Fruit fly (Drosophila melanogaster) whole organism, embryonic: Measurements from ENCODE around the gene CG7601.

Experiments used
- Adf1 ChIP-seq: fragments of 200-800 bp; sonication (Bioruptor generic); IDR thresholded peaks from 2 replicates; pipeline ENCODE4 v1.3.6; 2022; ENCODE audit warnings: missing biosample characterization, missing genetic modification characterization
- Asciz ChIP-seq: fragments of 200-800 bp; sonication (Bioruptor generic); optimal IDR thresholded peaks from 2 replicates; lab custom pipeline; 2017; ENCODE audit warnings: missing biosample characterization, mild to moderate bottlenecking, missing genetic modification characterization, missing genetic modification reagents
- Bgb ChIP-seq: fragments of 200-800 bp; sonication (Bioruptor generic); IDR thresholded peaks from 2 replicates; pipeline ENCODE4 v1.3.6; 2022; ENCODE audit warnings: missing biosample characterization, missing genetic modification characterization; ENCODE audit not compliant: partially characterized antibody
- CG10959 ChIP-seq: fragments of 200-800 bp; sonication (Bioruptor generic); IDR thresholded peaks from 2 replicates; pipeline ENCODE4 v1.3.6; 2022; ENCODE audit warnings: missing biosample characterization, missing genetic modification characterization
- CG11456 ChIP-seq: fragments of 200-800 bp; sonication (Bioruptor generic); IDR thresholded peaks from 3 replicates; pipeline ENCODE4 v1.3.6; 2022; ENCODE audit warnings: missing biosample characterization, missing genetic modification characterization
- CG12071 ChIP-seq: fragments of 200-800 bp; sonication (Bioruptor generic); optimal IDR thresholded peaks from 3 replicates; lab custom pipeline; 2018; ENCODE audit warnings: missing biosample characterization, mild to moderate bottlenecking, missing genetic modification characterization
- CG12391 ChIP-seq: fragments of 200-800 bp; sonication (Bioruptor generic); optimal IDR thresholded peaks from 3 replicates; lab custom pipeline; 2018; ENCODE audit warnings: missing biosample characterization, mild to moderate bottlenecking, missing genetic modification characterization, moderate library complexity
- CG13775 ChIP-seq: fragments of 200-800 bp; sonication (Bioruptor generic); optimal IDR thresholded peaks from 3 replicates; lab custom pipeline; 2017; ENCODE audit warnings: missing biosample characterization, mild to moderate bottlenecking, missing genetic modification characterization
- CG1647 ChIP-seq: fragments of 200-800 bp; sonication (Bioruptor generic); optimal IDR thresholded peaks from 3 replicates; lab custom pipeline; 2016; ENCODE audit warnings: missing biosample characterization, missing genetic modification characterization
- CG16813 ChIP-seq: fragments of 200-800 bp; sonication (Bioruptor generic); IDR thresholded peaks from 3 replicates; pipeline ENCODE4 v1.3.6; 2022; ENCODE audit warnings: missing biosample characterization, missing genetic modification characterization; ENCODE audit not compliant: partially characterized antibody
- CG1832 ChIP-seq: fragments of 200-800 bp; sonication (Bioruptor generic); optimal IDR thresholded peaks from 2 replicates; lab custom pipeline; 2017; ENCODE audit warnings: missing biosample characterization, mild to moderate bottlenecking, missing genetic modification characterization, inconsistent platforms
- CG2129 ChIP-seq: fragments of 200-800 bp; sonication (Bioruptor generic); IDR thresholded peaks from 2 replicates; pipeline ENCODE4 v1.3.6; 2022; ENCODE audit warnings: missing biosample characterization, missing genetic modification characterization; ENCODE audit not compliant: partially characterized antibody
- CG2875 ChIP-seq: fragments of 200-800 bp; sonication (Bioruptor generic); optimal IDR thresholded peaks from 2 replicates; lab custom pipeline; 2017; ENCODE audit warnings: missing biosample characterization, mild to moderate bottlenecking, missing genetic modification characterization, missing genetic modification reagents
- CG34224 ChIP-seq: fragments of 200-800 bp; sonication (Bioruptor generic); IDR thresholded peaks from 3 replicates; pipeline ENCODE4 v1.3.6; 2022; ENCODE audit warnings: missing biosample characterization, missing genetic modification characterization; ENCODE audit not compliant: partially characterized antibody
- CG4707 ChIP-seq: fragments of 200-800 bp; sonication (Bioruptor generic); optimal IDR thresholded peaks from 2 replicates; lab custom pipeline; 2018; ENCODE audit warnings: missing biosample characterization, mild to moderate bottlenecking, missing genetic modification characterization, moderate library complexity
- CG5953 ChIP-seq: fragments of 200-800 bp; sonication (Bioruptor generic); IDR thresholded peaks from 2 replicates; pipeline ENCODE4 v1.3.6; 2022; ENCODE audit warnings: missing biosample characterization, missing genetic modification characterization
- CG6683 ChIP-seq: fragments of 200-800 bp; sonication (Bioruptor generic); optimal IDR thresholded peaks from 2 replicates; lab custom pipeline; 2017; ENCODE audit warnings: missing biosample characterization, mild to moderate bottlenecking, missing genetic modification characterization, missing genetic modification reagents
- CG6813 ChIP-seq: fragments of 200-800 bp; sonication (Bioruptor generic); optimal IDR thresholded peaks from 2 replicates; lab custom pipeline; 2017; ENCODE audit warnings: missing biosample characterization, missing genetic modification characterization, mild to moderate bottlenecking, moderate library complexity, missing genetic modification reagents
- CG6854 ChIP-seq: fragments of 200-800 bp; sonication (Bioruptor generic); optimal IDR thresholded peaks from 3 replicates; lab custom pipeline; 2017; ENCODE audit warnings: missing biosample characterization, mild to moderate bottlenecking, missing genetic modification characterization
- CG8765 ChIP-seq: fragments of 200-800 bp; sonication (Bioruptor generic); IDR thresholded peaks from 2 replicates; pipeline ENCODE4 v1.3.6; 2022; ENCODE audit warnings: missing biosample characterization, missing genetic modification characterization
- Camta ChIP-seq: fragments of 200-800 bp; sonication (Bioruptor generic); optimal IDR thresholded peaks from 2 replicates; lab custom pipeline; 2016; ENCODE audit warnings: missing biosample characterization, missing genetic modification characterization
- Dek ChIP-seq: fragments of 200-800 bp; sonication (Bioruptor generic); optimal IDR thresholded peaks from 3 replicates; lab custom pipeline; 2019; ENCODE audit warnings: missing biosample characterization, mild to moderate bottlenecking, missing genetic modification characterization, moderate library complexity
- HmgZ ChIP-seq: fragments of 200-800 bp; sonication (Bioruptor generic); optimal IDR thresholded peaks from 2 replicates; lab custom pipeline; 2018; ENCODE audit warnings: missing biosample characterization, mild to moderate bottlenecking, missing genetic modification characterization
- Stat92E ChIP-seq, 3 experiments: fragments of >200 bp in 2 of 3; fragments of 200-800 bp in 1 of 3; sonication (Bioruptor generic) in 1 of 3; optimal IDR thresholded peaks; 2 replicates each; lab custom pipeline; 2017 to 2019; ENCODE audit warnings: missing biosample characterization in 3 of 3, missing genetic modification characterization in 3 of 3, mild to moderate bottlenecking in 1 of 3, moderate library complexity in 1 of 3
- Xbp1 ChIP-seq: fragments of 200-800 bp; sonication (Bioruptor generic); optimal IDR thresholded peaks from 3 replicates; lab custom pipeline; 2016; ENCODE audit warnings: missing biosample characterization, mild to moderate bottlenecking, missing genetic modification characterization
- YL-1 ChIP-seq: fragments of 200-800 bp; sonication (Bioruptor generic); optimal IDR thresholded peaks from 3 replicates; lab custom pipeline; 2017; ENCODE audit warnings: missing biosample characterization, mild to moderate bottlenecking, missing genetic modification characterization
- abd-A ChIP-seq: fragments of 200-800 bp; sonication (Bioruptor generic); optimal IDR thresholded peaks from 3 replicates; lab custom pipeline; 2019; ENCODE audit warnings: missing biosample characterization, mild to moderate bottlenecking, missing genetic modification characterization, moderate library complexity
- aop ChIP-seq: fragments of 200-800 bp; sonication (Bioruptor generic); IDR thresholded peaks from 2 replicates; pipeline ENCODE4 v1.3.6; 2022; ENCODE audit warnings: missing biosample characterization, missing genetic modification characterization
- ase ChIP-seq: fragments of 200-800 bp; sonication (Bioruptor generic); IDR thresholded peaks from 3 replicates; pipeline ENCODE4 v1.3.6; 2022; ENCODE audit warnings: missing biosample characterization, missing genetic modification characterization
- cad ChIP-seq: fragments of >200 bp; optimal IDR thresholded peaks from 2 replicates; lab custom pipeline; 2017; ENCODE audit warnings: missing biosample characterization, missing genetic modification characterization
- da ChIP-seq: fragments of 200-800 bp; sonication (Bioruptor generic); optimal IDR thresholded peaks from 2 replicates; lab custom pipeline; 2016; ENCODE audit warnings: missing biosample characterization, missing genetic modification characterization
- disco-r ChIP-seq: fragments of 200-800 bp; sonication (Bioruptor generic); optimal IDR thresholded peaks from 2 replicates; lab custom pipeline; 2016; ENCODE audit warnings: missing biosample characterization, missing genetic modification characterization
- eve ChIP-seq, 2 experiments: fragments of >200 bp; optimal IDR thresholded peaks; 2 replicates each; lab custom pipeline; 2017; ENCODE audit warnings: missing biosample characterization in 2 of 2, missing genetic modification characterization in 2 of 2
- gce ChIP-seq: fragments of 200-800 bp; sonication (Bioruptor generic); IDR thresholded peaks from 3 replicates; pipeline ENCODE4 v1.3.6; 2022; ENCODE audit warnings: missing biosample characterization, missing genetic modification characterization
- gcm2 ChIP-seq: fragments of 200-800 bp; sonication (Bioruptor generic); optimal IDR thresholded peaks from 2 replicates; lab custom pipeline; 2016; ENCODE audit warnings: missing biosample characterization, missing genetic modification characterization
- gro ChIP-seq: fragments of 200-800 bp; sonication (Bioruptor generic); optimal IDR thresholded peaks from 2 replicates; lab custom pipeline; 2016; ENCODE audit warnings: missing biosample characterization, missing genetic modification characterization
- gsb-n ChIP-seq: fragments of 200-800 bp; sonication (Bioruptor generic); optimal IDR thresholded peaks from 3 replicates; lab custom pipeline; 2018; ENCODE audit warnings: missing biosample characterization, mild to moderate bottlenecking, missing genetic modification characterization
- hbn ChIP-seq: fragments of 200-800 bp; sonication (Bioruptor generic); IDR thresholded peaks from 2 replicates; pipeline ENCODE4 v1.3.6; 2022; ENCODE audit warnings: missing biosample characterization, missing genetic modification characterization; ENCODE audit not compliant: partially characterized antibody
- kah ChIP-seq: fragments of 200-800 bp; sonication (Bioruptor generic); optimal IDR thresholded peaks from 2 replicates; lab custom pipeline; 2018; ENCODE audit warnings: missing biosample characterization, mild to moderate bottlenecking, missing genetic modification characterization
- lilli ChIP-seq: fragments of 200-800 bp; sonication (Bioruptor generic); optimal IDR thresholded peaks from 3 replicates; lab custom pipeline; 2016; ENCODE audit warnings: missing biosample characterization, missing genetic modification characterization
- lola ChIP-seq, 3 experiments: fragments of >200 bp in 2 of 3; fragments of 200-800 bp in 1 of 3; sonication (Bioruptor generic) in 1 of 3; optimal IDR thresholded peaks; 2 replicates each; lab custom pipeline; 2017 to 2019; ENCODE audit warnings: missing biosample characterization in 3 of 3, missing genetic modification characterization in 3 of 3, mild to moderate bottlenecking in 1 of 3, moderate library complexity in 1 of 3
- pb ChIP-seq: fragments of 200-800 bp; sonication (Bioruptor generic); optimal IDR thresholded peaks from 3 replicates; lab custom pipeline; 2016; ENCODE audit warnings: missing biosample characterization, missing genetic modification characterization
- pnt ChIP-seq: fragments of 200-800 bp; sonication (Bioruptor generic); optimal IDR thresholded peaks from 3 replicates; lab custom pipeline; 2016; ENCODE audit warnings: missing biosample characterization, missing genetic modification characterization
- pzg ChIP-seq: fragments of 200-800 bp; sonication (Bioruptor generic); optimal IDR thresholded peaks from 3 replicates; lab custom pipeline; 2018; ENCODE audit warnings: missing biosample characterization, mild to moderate bottlenecking, missing genetic modification characterization, moderate library complexity
- slp2 ChIP-seq: fragments of 200-800 bp; sonication (Bioruptor generic); optimal IDR thresholded peaks from 2 replicates; lab custom pipeline; 2016; ENCODE audit warnings: missing biosample characterization, missing genetic modification characterization
- toy ChIP-seq: fragments of 200-800 bp; sonication (Bioruptor generic); IDR thresholded peaks from 2 replicates; pipeline ENCODE4 v1.3.6; 2022; ENCODE audit warnings: missing biosample characterization, missing genetic modification characterization
- trh ChIP-seq: fragments of 200-800 bp; sonication (Bioruptor generic); optimal IDR thresholded peaks from 2 replicates; lab custom pipeline; 2016; ENCODE audit warnings: missing biosample characterization, missing genetic modification characterization
- usp ChIP-seq: fragments of >200 bp; optimal IDR thresholded peaks from 2 replicates; lab custom pipeline; 2017; ENCODE audit warnings: missing biosample characterization, missing genetic modification characterization
- wek ChIP-seq: fragments of 200-800 bp; sonication (Bioruptor generic); optimal IDR thresholded peaks from 3 replicates; lab custom pipeline; 2018; ENCODE audit warnings: missing biosample characterization, mild to moderate bottlenecking, missing genetic modification characterization, moderate library complexity
- yki ChIP-seq: fragments of >200 bp; optimal IDR thresholded peaks from 3 replicates; lab custom pipeline; 2018

Gene CG7601

DNA sequence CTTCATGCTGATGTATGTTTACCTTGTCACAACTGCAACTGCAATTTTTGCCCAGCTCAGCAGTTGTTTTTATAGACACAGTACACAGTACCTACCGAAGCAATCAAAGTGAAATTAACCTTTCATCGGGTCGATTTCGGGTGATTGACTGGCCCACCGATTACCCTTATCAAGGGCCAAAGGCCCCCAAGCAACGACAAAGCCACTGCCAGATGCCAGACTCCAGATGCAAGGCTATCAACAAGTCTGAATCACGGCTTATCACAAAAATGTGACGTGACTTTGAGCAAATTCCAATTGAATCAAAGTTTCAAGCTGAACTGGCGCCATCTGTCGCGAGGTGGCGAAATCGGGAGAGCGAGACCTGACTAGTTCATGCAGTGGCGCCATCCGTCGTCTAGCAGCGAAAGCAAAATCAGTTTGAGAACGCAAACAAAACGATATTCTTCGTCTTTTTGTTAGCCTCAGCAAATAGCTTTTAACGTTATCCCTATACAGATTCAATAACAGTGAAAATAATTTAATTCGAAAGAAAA lies 19.7 kb downstream of the CG7601 start, which contains the start of gene Obp99b (continued):
- TF ChIP-seq CG1647 (GFP tag; lab: Kevin White, UChicago) (peak; percentile 8), CG5953 (GFP tag; lab: Robert Waterston, UW) (peak; percentile 74; the same call in 1 of the 2 replicates), Xbp1 (peak; percentile 88), pzg (GFP tag; lab: Kevin White, UChicago) (no peak), CG13775 (peak; percentile 80), lola (GFP tag; optimal IDR thresholded peaks at IDR 0.05; lab: Kevin White, UChicago) (peak in 1 of 3 experiments; percentile 23), CG2875 (GFP tag; lab: Kevin White, UChicago) (peak; percentile 90), aop (GFP tag; lab: Robert Waterston, UW) (peak; percentile 35; the same call in 1 of the 2 replicates), gce (peak; percentile 91), lilli (GFP tag; lab: Kevin White, UChicago) (peak; percentile 32), disco-r (peak; percentile 69), CG4707 (peak; percentile 82), HmgZ (peak; percentile 24), kah (GFP tag; lab: Kevin White, UChicago) (peak; percentile 79), usp (GFP tag; lab: Kevin White, UChicago) (no peak), Camta (GFP tag; lab: Kevin White, UChicago) (peak; percentile 73), Stat92E (GFP tag; optimal IDR thresholded peaks at IDR 0.05; lab: Kevin White, UChicago) (no peak), ase (peak; percentile 84; the same call in 2 of the 3 replicates), cad (GFP tag; lab: Kevin White, UChicago) (no peak), CG12071 (GFP tag; lab: Kevin White, UChicago) (peak; percentile 91), CG34224 (GFP tag; lab: Robert Waterston, UW) (peak; percentile 17; the same call in 1 of the 3 replicates), wek (GFP tag; lab: Kevin White, UChicago) (peak; percentile 86), toy (GFP tag; lab: Robert Waterston, UW) (no peak), Bgb (GFP tag; lab: Robert Waterston, UW) (no peak), YL-1 (GFP tag; lab: Kevin White, UChicago) (peak; percentile 52), Dek (tag; lab: Kevin White, UChicago) (peak; percentile 6), hbn (GFP tag; lab: Robert Waterston, UW) (no peak), CG10959 (GFP tag; lab: Robert Waterston, UW) (peak; percentile 88), abd-A (no peak), trh (peak; percentile 60), CG6854 (peak; percentile 67), eve (GFP tag; optimal IDR thresholded peaks at IDR 0.05; lab: Kevin White, UChicago) (no peak), CG16813 (GFP tag; lab: Robert Waterston, UW) (no peak), Asciz (GFP tag; lab: Kevin White, UChicago) (peak; percentile 84), CG6813 (GFP tag; lab: Kevin White, UChicago) (peak; percentile 82), CG6683 (no peak), yki (lab: Kevin White, UChicago) (no peak), slp2 (GFP tag; lab: Kevin White, UChicago) (peak; percentile 79), pb (GFP tag; lab: Kevin White, UChicago) (peak; percentile 94), CG12391 (tag; lab: Kevin White, UChicago) (peak; percentile 29), CG2129 (GFP tag; lab: Robert Waterston, UW) (no peak), Adf1 (GFP tag; lab: Robert Waterston, UW) (peak; percentile 25), CG8765 (GFP tag; lab: Robert Waterston, UW) (no peak; the same call in 1 of the 2 replicates), CG11456 (GFP tag; lab: Robert Waterston, UW) (peak; percentile 96), da (GFP tag; lab: Kevin White, UChicago) (peak; percentile 25), CG1832 (no peak), gcm2 (peak; percentile 35), gro (no peak), gsb-n (tag; lab: Kevin White, UChicago) (peak; percentile 67), pnt (GFP tag; lab: Kevin White, UChicago) (peak; percentile 42)
